Fruit fly (Drosophila melanogaster) whole organism, embryonic: ENCODE data around the gene SkpC.

Experiments
- Bteb2 ChIP-seq: fragments of 200-800 bp; sonication (Bioruptor generic); optimal IDR thresholded peaks from 2 replicates; lab custom pipeline; 2016; ENCODE audit warnings: missing biosample characterization, missing genetic modification characterization
- CG11456 ChIP-seq: fragments of 200-800 bp; sonication (Bioruptor generic); IDR thresholded peaks from 3 replicates; pipeline ENCODE4 v1.3.6; 2022; ENCODE audit warnings: missing biosample characterization, missing genetic modification characterization
- CG12071 ChIP-seq: fragments of 200-800 bp; sonication (Bioruptor generic); optimal IDR thresholded peaks from 3 replicates; lab custom pipeline; 2018; ENCODE audit warnings: missing biosample characterization, mild to moderate bottlenecking, missing genetic modification characterization
- CG12659 ChIP-seq: fragments of 200-800 bp; sonication (Bioruptor generic); optimal IDR thresholded peaks from 3 replicates; lab custom pipeline; 2017; ENCODE audit warnings: mild to moderate bottlenecking, missing biosample characterization, missing genetic modification reagents, missing genetic modification characterization
- CG14710 ChIP-seq: fragments of 200-800 bp; sonication (Bioruptor generic); optimal IDR thresholded peaks from 3 replicates; lab custom pipeline; 2019; ENCODE audit warnings: missing biosample characterization, mild to moderate bottlenecking, missing genetic modification characterization, moderate library complexity
- CG17328 ChIP-seq: fragments of 200-800 bp; sonication (Bioruptor generic); IDR thresholded peaks from 2 replicates; pipeline ENCODE4 v1.3.6; 2022; ENCODE audit warnings: missing biosample characterization, missing genetic modification characterization
- CG18619 ChIP-seq: fragments of 200-800 bp; sonication (Bioruptor generic); optimal IDR thresholded peaks from 3 replicates; lab custom pipeline; 2017; ENCODE audit warnings: missing biosample characterization, mild to moderate bottlenecking, missing genetic modification characterization
- CG2889 ChIP-seq: fragments of 200-800 bp; sonication (Bioruptor generic); IDR thresholded peaks from 3 replicates; pipeline ENCODE4 v1.3.6; 2022; ENCODE audit warnings: missing biosample characterization, missing genetic modification characterization
- CG30403 ChIP-seq: fragments of 200-800 bp; sonication (Bioruptor generic); optimal IDR thresholded peaks from 3 replicates; lab custom pipeline; 2016; ENCODE audit warnings: missing biosample characterization, missing genetic modification characterization
- CG33557 ChIP-seq: fragments of 200-800 bp; sonication (Bioruptor generic); optimal IDR thresholded peaks from 2 replicates; lab custom pipeline; 2019; ENCODE audit warnings: missing biosample characterization, mild to moderate bottlenecking, missing genetic modification characterization, moderate library complexity
- CG34224 ChIP-seq: fragments of 200-800 bp; sonication (Bioruptor generic); IDR thresholded peaks from 3 replicates; pipeline ENCODE4 v1.3.6; 2022; ENCODE audit warnings: missing biosample characterization, missing genetic modification characterization; ENCODE audit not compliant: partially characterized antibody
- CG4360 ChIP-seq: fragments of 200-800 bp; sonication (Bioruptor generic); IDR thresholded peaks from 2 replicates; pipeline ENCODE4 v1.3.6; 2022; ENCODE audit warnings: missing biosample characterization, missing genetic modification characterization
- CG4404 ChIP-seq: fragments of 200-800 bp; sonication (Bioruptor generic); IDR thresholded peaks from 2 replicates; pipeline ENCODE4 v1.3.6; 2022; ENCODE audit warnings: missing biosample characterization, missing genetic modification characterization
- CG6813 ChIP-seq: fragments of 200-800 bp; sonication (Bioruptor generic); optimal IDR thresholded peaks from 2 replicates; lab custom pipeline; 2017; ENCODE audit warnings: missing biosample characterization, missing genetic modification characterization, mild to moderate bottlenecking, moderate library complexity, missing genetic modification reagents
- CG7839 ChIP-seq: fragments of 200-800 bp; sonication (Bioruptor generic); optimal IDR thresholded peaks from 3 replicates; lab custom pipeline; 2018; ENCODE audit warnings: missing biosample characterization, mild to moderate bottlenecking, missing genetic modification characterization, moderate library complexity
- CG8944 ChIP-seq: fragments of 200-800 bp; sonication (Bioruptor generic); optimal IDR thresholded peaks from 3 replicates; lab custom pipeline; 2016; ENCODE audit warnings: missing biosample characterization, missing genetic modification characterization
- E2f2 ChIP-seq: fragments of 200-800 bp; sonication (Bioruptor generic); IDR thresholded peaks from 2 replicates; pipeline ENCODE4 v1.3.6; 2022; ENCODE audit warnings: missing biosample characterization, missing genetic modification characterization
- Fer2 ChIP-seq: fragments of 200-800 bp; sonication (Bioruptor generic); optimal IDR thresholded peaks from 2 replicates; lab custom pipeline; 2018; ENCODE audit warnings: missing biosample characterization, mild to moderate bottlenecking, missing genetic modification characterization, moderate library complexity
- Gsc ChIP-seq: fragments of 200-800 bp; sonication (Bioruptor generic); IDR thresholded peaks from 2 replicates; pipeline ENCODE4 v1.3.6; 2022; ENCODE audit warnings: missing biosample characterization, missing genetic modification characterization
- HLH3B ChIP-seq: fragments of 200-800 bp; sonication (Bioruptor generic); IDR thresholded peaks from 2 replicates; pipeline ENCODE4 v1.3.6; 2022; ENCODE audit warnings: missing biosample characterization, missing genetic modification characterization
- HmgZ ChIP-seq: fragments of 200-800 bp; sonication (Bioruptor generic); optimal IDR thresholded peaks from 2 replicates; lab custom pipeline; 2018; ENCODE audit warnings: missing biosample characterization, mild to moderate bottlenecking, missing genetic modification characterization
- Hr39 ChIP-seq: fragments of >200 bp; optimal IDR thresholded peaks from 2 replicates; lab custom pipeline; 2017
- MBD-R2 ChIP-seq: fragments of 200-800 bp; sonication (Bioruptor generic); IDR thresholded peaks from 2 replicates; pipeline ENCODE4 v1.3.6; 2022; ENCODE audit warnings: missing biosample characterization, missing genetic modification characterization
- MESR4 ChIP-seq: fragments of 200-800 bp; sonication (Bioruptor generic); optimal IDR thresholded peaks from 2 replicates; lab custom pipeline; 2018; ENCODE audit warnings: missing biosample characterization, mild to moderate bottlenecking, missing genetic modification characterization, moderate library complexity
- NC2α ChIP-seq: fragments of 200-800 bp; sonication (Bioruptor generic); optimal IDR thresholded peaks from 2 replicates; lab custom pipeline; 2016; ENCODE audit warnings: missing biosample characterization, missing genetic modification characterization
- Optix ChIP-seq: fragments of 200-800 bp; sonication (Bioruptor generic); IDR thresholded peaks from 3 replicates; pipeline ENCODE4 v1.3.6; 2022; ENCODE audit warnings: missing biosample characterization, missing genetic modification characterization
- Tbp ChIP-seq: fragments of >200 bp; optimal IDR thresholded peaks from 2 replicates; lab custom pipeline; 2018; ENCODE audit warnings: missing biosample characterization, missing genetic modification characterization
- ara ChIP-seq: fragments of 200-800 bp; sonication (Bioruptor generic); IDR thresholded peaks from 2 replicates; pipeline ENCODE4 v1.3.6; 2022; ENCODE audit warnings: missing biosample characterization, missing genetic modification characterization
- bbx ChIP-seq: fragments of 200-800 bp; sonication (Bioruptor generic); IDR thresholded peaks from 2 replicates; pipeline ENCODE4 v1.3.6; 2022; ENCODE audit warnings: missing biosample characterization, missing genetic modification characterization; ENCODE audit not compliant: partially characterized antibody
- disco-r ChIP-seq: fragments of 200-800 bp; sonication (Bioruptor generic); optimal IDR thresholded peaks from 2 replicates; lab custom pipeline; 2016; ENCODE audit warnings: missing biosample characterization, missing genetic modification characterization
- esg ChIP-seq: fragments of 200-800 bp; sonication (Bioruptor generic); conservative IDR thresholded peaks from 2 replicates; pipeline ENCODE4 v1.3.6; 2022; ENCODE audit warnings: missing biosample characterization, missing genetic modification characterization
- eve ChIP-seq, 2 experiments: fragments of >200 bp; optimal IDR thresholded peaks; 2 replicates each; lab custom pipeline; 2017; ENCODE audit warnings: missing biosample characterization in 2 of 2, missing genetic modification characterization in 2 of 2
- insv ChIP-seq, 2 experiments: fragments of 200-800 bp; sonication (Bioruptor generic); optimal IDR thresholded peaks; 3 replicates each; lab custom pipeline; 2016 to 2018; ENCODE audit warnings: missing biosample characterization in 2 of 2, missing genetic modification characterization in 2 of 2
- kni ChIP-seq: fragments of 200-800 bp; sonication (Bioruptor generic); optimal IDR thresholded peaks from 3 replicates; lab custom pipeline; 2017; ENCODE audit warnings: mild to moderate bottlenecking, missing biosample characterization, missing genetic modification reagents, missing genetic modification characterization
- mam ChIP-seq: fragments of 200-800 bp; sonication (Bioruptor generic); optimal IDR thresholded peaks from 3 replicates; lab custom pipeline; 2016; ENCODE audit warnings: missing biosample characterization, missing genetic modification characterization
- mld ChIP-seq: fragments of 200-800 bp; sonication (Bioruptor generic); IDR thresholded peaks from 3 replicates; pipeline ENCODE4 v1.3.6; 2022; ENCODE audit warnings: missing biosample characterization, missing genetic modification characterization; ENCODE audit not compliant: partially characterized antibody
- p53 ChIP-seq: fragments of 200-800 bp; sonication (Bioruptor generic); optimal IDR thresholded peaks from 2 replicates; lab custom pipeline; 2016; ENCODE audit warnings: missing biosample characterization, missing genetic modification characterization
- pum ChIP-seq: fragments of 200-800 bp; sonication (Bioruptor generic); optimal IDR thresholded peaks from 2 replicates; lab custom pipeline; 2016; ENCODE audit warnings: missing biosample characterization, missing genetic modification characterization
- scrt ChIP-seq: fragments of 200-800 bp; sonication (Bioruptor generic); optimal IDR thresholded peaks from 2 replicates; lab custom pipeline; 2018; ENCODE audit warnings: missing biosample characterization, mild to moderate bottlenecking, missing genetic modification characterization, moderate library complexity
- sens-2 ChIP-seq: fragments of 200-800 bp; sonication (Bioruptor generic); IDR thresholded peaks from 2 replicates; pipeline ENCODE4 v1.3.6; 2022; ENCODE audit warnings: missing biosample characterization, missing genetic modification characterization
- sna ChIP-seq: fragments of 200-800 bp; sonication (Bioruptor generic); IDR thresholded peaks from 2 replicates; pipeline ENCODE4 v1.3.6; 2022; ENCODE audit warnings: missing biosample characterization, missing genetic modification characterization; ENCODE audit not compliant: partially characterized antibody
- sug ChIP-seq: fragments of 200-800 bp; optimal IDR thresholded peaks from 2 replicates; lab custom pipeline; 2019; ENCODE audit warnings: missing biosample characterization, mild to moderate bottlenecking, missing genetic modification characterization, moderate library complexity
- twi ChIP-seq: fragments of 200-800 bp; optimal IDR thresholded peaks from 2 replicates; lab custom pipeline; 2019; ENCODE audit warnings: missing biosample characterization, mild to moderate bottlenecking, missing genetic modification characterization, moderate library complexity

The SkpC gene

DNA sequence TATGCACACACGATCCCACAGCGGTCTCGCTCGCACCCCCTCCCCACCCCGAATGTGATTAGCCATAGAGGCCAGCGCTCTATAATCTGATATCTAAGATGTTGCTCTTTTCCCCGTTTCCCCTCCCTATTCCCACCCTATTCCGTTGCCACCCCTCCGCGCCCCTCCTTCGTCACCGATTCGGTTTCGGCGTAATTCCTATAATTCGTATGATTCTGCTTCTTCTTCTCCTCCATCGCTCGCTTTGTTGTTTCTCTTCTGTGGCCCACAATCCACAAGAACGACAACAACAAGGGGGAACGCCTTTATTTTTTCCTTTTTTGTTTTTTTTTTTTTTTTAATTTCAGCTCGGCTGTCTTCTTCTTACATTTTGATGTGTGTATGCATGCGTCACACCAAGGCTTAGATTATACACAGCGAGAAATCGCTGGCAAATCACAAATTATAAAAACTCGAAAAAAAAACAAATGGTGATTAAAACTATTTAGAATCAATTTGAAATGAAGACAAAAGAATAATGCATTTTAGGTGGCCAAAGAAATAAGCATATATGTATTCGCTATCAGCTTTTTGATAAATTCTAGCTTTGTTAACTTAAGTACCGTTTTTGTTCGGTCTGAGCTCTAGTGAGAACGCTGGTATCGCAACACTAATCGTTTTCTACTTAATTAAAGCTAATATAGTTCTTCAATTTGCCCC lies 45.9 kb upstream of the SkpC start (continued):
- TF ChIP-seq E2f2 (no peak), Optix (GFP tag; lab: Robert Waterston, UW) (no peak), CG4360 (peak; percentile 86), CG11456 (GFP tag; lab: Robert Waterston, UW) (no peak), pum (GFP tag; lab: Kevin White, UChicago) (peak; percentile 40), MESR4 (GFP tag; lab: Kevin White, UChicago) (no peak), kni (GFP tag; lab: Kevin White, UChicago) (peak; percentile 29), CG34224 (no peak), CG2889 (GFP tag; lab: Robert Waterston, UW) (no peak), Gsc (GFP tag; lab: Robert Waterston, UW) (no peak), CG17328 (GFP tag; lab: Robert Waterston, UW) (peak; percentile 52), CG18619 (GFP tag; lab: Kevin White, UChicago) (peak; percentile 3), Fer2 (tag; lab: Kevin White, UChicago) (no peak), CG33557 (peak; percentile 47), CG4404 (peak; percentile 32; the same call in 1 of the 2 replicates), CG14710 (tag; lab: Kevin White, UChicago) (peak; percentile 66), bbx (no peak), HLH3B (GFP tag; lab: Robert Waterston, UW) (no peak), CG12659 (GFP tag; lab: Kevin White, UChicago) (no peak), scrt (GFP tag; lab: Kevin White, UChicago) (no peak), p53 (GFP tag; lab: Kevin White, UChicago) (no peak), ara (peak; percentile 69), disco-r (GFP tag; lab: Kevin White, UChicago) (no peak), sens-2 (GFP tag; lab: Robert Waterston, UW) (no peak), CG30403 (GFP tag; lab: Kevin White, UChicago) (peak; percentile 51), sna (no peak), CG12071 (GFP tag; lab: Kevin White, UChicago) (no peak), esg (no peak), CG6813 (GFP tag; lab: Kevin White, UChicago) (peak; percentile 40), Tbp (no peak), CG8944 (GFP tag; lab: Kevin White, UChicago) (peak; percentile 38), CG7839 (peak; percentile 51), HmgZ (no peak), insv (GFP tag; optimal IDR thresholded peaks at IDR 0.05; lab: Kevin White, UChicago) (no peak), mam (GFP tag; lab: Kevin White, UChicago) (no peak), NC2α (peak; percentile 15), mld (no peak), MBD-R2 (GFP tag; lab: Robert Waterston, UW) (no peak), Bteb2 (no peak), eve (GFP tag; optimal IDR thresholded peaks at IDR 0.05; lab: Kevin White, UChicago) (no peak), sug (tag; lab: Kevin White, UChicago) (no peak), twi (tag; lab: Kevin White, UChicago) (no peak), Hr39 (lab: Kevin White, UChicago) (no peak)
